Fruit fly (Drosophila melanogaster) whole organism: ENCODE results near the gene CG31313.

Experiments
- CG8478 ChIP-seq: fragments of >200 bp; optimal IDR thresholded peaks from 2 replicates; lab custom pipeline; 2018; ENCODE audit warnings: inconsistent platforms
- psq ChIP-seq: fragments of >200 bp; optimal IDR thresholded peaks from 2 replicates; lab custom pipeline; 2017
- usp ChIP-seq: fragments of >200 bp; optimal IDR thresholded peaks from 2 replicates; lab custom pipeline; 2017; ENCODE audit warnings: missing biosample characterization, missing genetic modification characterization, mixed read lengths

dm6 chr3R:14564705-14565064 lies 2.5 kb downstream of the CG31313 start, which contains the start of gene CG8087:
- TF ChIP-seq usp (GFP tag; lab: Kevin White, UChicago): no peak
- TF ChIP-seq psq: no peak
- TF ChIP-seq CG8478 (lab: Kevin White, UChicago): no peak
